Worm (Caenorhabditis elegans) whole organism, L4 larva: ENCODE measurements around the gene E02H1.1.
A peak's percentile ranks its signal among the peaks of the same experiment; 100 is the strongest.

ENCODE experiments used
- D1046.2 ChIP-seq: fragments of 200-800 bp; sonication (Bioruptor generic); IDR thresholded peaks from 2 replicates; pipeline ENCODE4 v1.3.6; 2022; ENCODE audit warnings: missing genetic modification characterization, missing compliant biosample characterization
- F10B5.3 ChIP-seq: sonication (generic microtip); optimal IDR thresholded peaks from 2 replicates; lab custom pipeline; 2016; ENCODE audit warnings: mild to moderate bottlenecking, missing genetic modification characterization, missing compliant biosample characterization
- F49E8.2 ChIP-seq: sonication (generic microtip); optimal IDR thresholded peaks from 2 replicates; lab custom pipeline; 2016; ENCODE audit warnings: missing compliant biosample characterization, mild to moderate bottlenecking, missing genetic modification characterization, borderline replicate concordance
- T20F7.1 ChIP-seq: fragments of 200-800 bp; sonication (Bioruptor generic); optimal IDR thresholded peaks from 2 replicates; lab custom pipeline; 2018; ENCODE audit warnings: mild to moderate bottlenecking, missing genetic modification characterization, missing compliant biosample characterization
- T26A8.4 ChIP-seq: fragments of 200-800 bp; sonication (Bioruptor generic); IDR thresholded peaks from 2 replicates; pipeline ENCODE4 v1.3.6; 2022; ENCODE audit warnings: missing genetic modification characterization, missing compliant biosample characterization
- Y105C5A.15 ChIP-seq: fragments of 200-800 bp; sonication (Bioruptor generic); IDR thresholded peaks from 2 replicates; pipeline ENCODE4 v1.3.6; 2022; ENCODE audit warnings: missing genetic modification characterization, missing compliant biosample characterization
- Y5F2A.4 ChIP-seq: fragments of 200-800 bp; sonication (Bioruptor generic); optimal IDR thresholded peaks from 2 replicates; lab custom pipeline; 2018; ENCODE audit warnings: mild to moderate bottlenecking, missing genetic modification characterization, missing compliant biosample characterization
- ceh-28 ChIP-seq: fragments of 150-350 bp; optimal IDR thresholded peaks from 2 replicates; lab custom pipeline; 2014; ENCODE audit warnings: missing biosample characterization, missing genetic modification reagents, missing genetic modification characterization
- ceh-32 ChIP-seq: sonication (generic microtip); optimal IDR thresholded peaks from 2 replicates; lab custom pipeline; 2016; ENCODE audit warnings: mild to moderate bottlenecking, missing genetic modification characterization, missing compliant biosample characterization; ENCODE audit not compliant: poor library complexity
- ceh-62 ChIP-seq: sonication (generic microtip); optimal IDR thresholded peaks from 2 replicates; lab custom pipeline; 2017; ENCODE audit warnings: missing biosample characterization, missing genetic modification characterization
- ceh-82 ChIP-seq: sonication (generic microtip); optimal IDR thresholded peaks from 2 replicates; lab custom pipeline; 2017; ENCODE audit warnings: missing biosample characterization, missing genetic modification characterization
- cey-2 ChIP-seq: sonication (generic microtip); optimal IDR thresholded peaks from 3 replicates; lab custom pipeline; 2017; ENCODE audit warnings: missing genetic modification characterization, mild to moderate bottlenecking, missing compliant biosample characterization, antibody characterized with exemption, borderline replicate concordance; ENCODE audit not compliant: insufficient read depth
- daf-12 ChIP-seq: fragments of 150-350 bp; optimal IDR thresholded peaks from 2 replicates; lab custom pipeline; 2014; ENCODE audit warnings: missing biosample characterization, missing genetic modification reagents, missing genetic modification characterization
- daf-16 ChIP-seq, 3 experiments: sonication (generic microtip); optimal IDR thresholded peaks; 2 replicates each; lab custom pipeline; 2016 to 2017; ENCODE audit warnings: missing genetic modification characterization in 3 of 3, missing genetic modification reagents in 3 of 3, mild to moderate bottlenecking in 2 of 3, missing compliant biosample characterization in 2 of 3, missing biosample characterization in 1 of 3, moderate library complexity in 1 of 3
- daf-8 ChIP-seq: fragments of 200-800 bp; sonication (Bioruptor generic); IDR thresholded peaks from 2 replicates; pipeline ENCODE4 v1.3.6; 2022; ENCODE audit warnings: missing genetic modification characterization, missing compliant biosample characterization
- dmd-6 ChIP-seq: fragments of 200-800 bp; sonication (Bioruptor generic); IDR thresholded peaks from 2 replicates; pipeline ENCODE4 v1.3.6; 2022; ENCODE audit warnings: missing genetic modification reagents, missing genetic modification characterization, missing compliant biosample characterization
- dmd-9 ChIP-seq: fragments of 200-800 bp; sonication (Bioruptor generic); IDR thresholded peaks from 2 replicates; pipeline ENCODE4 v1.3.6; 2022; ENCODE audit warnings: missing genetic modification reagents, missing genetic modification characterization, missing compliant biosample characterization
- dpl-1 ChIP-seq: fragments of 150-350 bp; optimal IDR thresholded peaks from 2 replicates; lab custom pipeline; 2014; ENCODE audit warnings: missing biosample characterization, missing genetic modification reagents, missing genetic modification characterization
- egl-43 ChIP-seq: fragments of 200-800 bp; sonication (Bioruptor generic); IDR thresholded peaks from 2 replicates; pipeline ENCODE4 v1.3.6; 2022; ENCODE audit warnings: missing genetic modification reagents, missing genetic modification characterization, missing compliant biosample characterization
- fkh-10 ChIP-seq: fragments of 150-350 bp; optimal IDR thresholded peaks from 2 replicates; lab custom pipeline; 2014; ENCODE audit warnings: missing biosample characterization, missing genetic modification reagents, missing genetic modification characterization
- hlh-11 ChIP-seq: fragments of 200-800 bp; sonication (Bioruptor generic); optimal IDR thresholded peaks from 2 replicates; lab custom pipeline; 2018; ENCODE audit warnings: mild to moderate bottlenecking, missing genetic modification characterization, missing compliant biosample characterization
- hlh-30 ChIP-seq: sonication (generic microtip); optimal IDR thresholded peaks from 2 replicates; lab custom pipeline; 2017; ENCODE audit warnings: antibody characterized with exemption, mild to moderate bottlenecking, missing genetic modification characterization, missing compliant biosample characterization; ENCODE audit not compliant: insufficient read depth
- jun-1 ChIP-seq: fragments of 150-350 bp; optimal IDR thresholded peaks from 2 replicates; lab custom pipeline; 2014; ENCODE audit warnings: missing biosample characterization, missing genetic modification reagents, missing genetic modification characterization
- lim-7 ChIP-seq: fragments of 200-800 bp; sonication (Bioruptor generic); IDR thresholded peaks from 2 replicates; pipeline ENCODE4 v1.3.6; 2022; ENCODE audit warnings: missing genetic modification characterization, missing compliant biosample characterization
- lin-1 ChIP-seq: fragments of 200-800 bp; sonication (Bioruptor generic); IDR thresholded peaks from 2 replicates; pipeline ENCODE4 v1.3.6; 2022; ENCODE audit warnings: missing genetic modification reagents, missing genetic modification characterization, missing compliant biosample characterization
- lin-29 ChIP-seq: fragments of 200-800 bp; sonication (Bioruptor generic); IDR thresholded peaks from 2 replicates; pipeline ENCODE4 v1.3.6; 2022; ENCODE audit warnings: missing genetic modification reagents, missing genetic modification characterization, missing compliant biosample characterization
- lsy-2 ChIP-seq, 2 experiments: fragments of 150-350 bp in 1 of 2; sonication (generic microtip) in 1 of 2; optimal IDR thresholded peaks; 2 replicates each; lab custom pipeline; 2014 to 2017; ENCODE audit warnings: missing biosample characterization in 2 of 2, missing genetic modification characterization in 2 of 2
- mdl-1 ChIP-seq, 2 experiments: fragments of 150-350 bp in 1 of 2; sonication (generic microtip) in 1 of 2; optimal IDR thresholded peaks; 2 replicates each; lab custom pipeline; 2014 to 2017; ENCODE audit warnings: missing biosample characterization in 2 of 2, missing genetic modification characterization in 2 of 2
- mdt-29 ChIP-seq: fragments of 200-800 bp; sonication (Bioruptor generic); IDR thresholded peaks from 2 replicates; pipeline ENCODE4 v1.3.6; 2022; ENCODE audit warnings: missing genetic modification reagents, missing genetic modification characterization, missing compliant biosample characterization
- mep-1 ChIP-seq: fragments of 150-350 bp; sonication (generic microtip); optimal IDR thresholded peaks from 3 replicates; lab custom pipeline; 2014; ENCODE audit warnings: missing biosample characterization, missing genetic modification characterization
- mes-2 ChIP-seq: sonication (generic microtip); optimal IDR thresholded peaks from 2 replicates; lab custom pipeline; 2016; ENCODE audit warnings: missing genotype, mild to moderate bottlenecking, missing genetic modification characterization, missing compliant biosample characterization; ENCODE audit not compliant: poor library complexity, severe bottlenecking
- mxl-2 ChIP-seq: fragments of 200-800 bp; sonication (Bioruptor generic); conservative IDR thresholded peaks from 2 replicates; pipeline ENCODE4 v1.3.6; 2022; ENCODE audit warnings: missing genetic modification reagents, missing genetic modification characterization, missing compliant biosample characterization
- nhr-10 ChIP-seq: fragments of 150-350 bp; optimal IDR thresholded peaks from 2 replicates; lab custom pipeline; 2014; ENCODE audit warnings: missing biosample characterization, missing genetic modification characterization
- nhr-42 ChIP-seq: fragments of 200-800 bp; sonication (Bioruptor generic); IDR thresholded peaks from 2 replicates; pipeline ENCODE4 v1.3.6; 2022; ENCODE audit warnings: missing genetic modification characterization, missing compliant biosample characterization
- pha-4 ChIP-seq, 2 experiments: fragments of 150-350 bp in 1 of 2; fragments of 200-800 bp in 1 of 2; sonication (Bioruptor generic) in 1 of 2; IDR thresholded peaks in 1 of 2; optimal IDR thresholded peaks in 1 of 2; 2 replicates each; pipeline versions ENCODE4 v1.3.6 to Lab custom; 2014 to 2022; ENCODE audit warnings: missing genetic modification characterization in 2 of 2, missing genetic modification reagents in 2 of 2, missing biosample characterization in 1 of 2, missing compliant biosample characterization in 1 of 2
- pqm-1 ChIP-seq: sonication (generic microtip); optimal IDR thresholded peaks from 2 replicates; lab custom pipeline; 2017; ENCODE audit warnings: missing biosample characterization, missing genetic modification characterization
- saeg-2 ChIP-seq: fragments of 200-800 bp; sonication (Bioruptor generic); IDR thresholded peaks from 2 replicates; pipeline ENCODE4 v1.3.6; 2022; ENCODE audit warnings: missing genetic modification reagents, missing genetic modification characterization, missing compliant biosample characterization
- snpc-1.2 ChIP-seq: fragments of 200-800 bp; sonication (Bioruptor generic); IDR thresholded peaks from 2 replicates; pipeline ENCODE4 v1.3.6; 2022; ENCODE audit warnings: missing genetic modification reagents, missing genetic modification characterization, missing compliant biosample characterization
- snpc-4 ChIP-seq: fragments of 150-350 bp; optimal IDR thresholded peaks from 2 replicates; lab custom pipeline; 2014; ENCODE audit warnings: missing biosample characterization, missing genetic modification characterization
- spr-3 ChIP-seq: fragments of 200-800 bp; sonication (Bioruptor generic); optimal IDR thresholded peaks from 2 replicates; lab custom pipeline; 2018; ENCODE audit warnings: mild to moderate bottlenecking, missing genetic modification characterization, missing compliant biosample characterization
- tag-97 ChIP-seq: fragments of 200-800 bp; sonication (Bioruptor generic); IDR thresholded peaks from 2 replicates; pipeline ENCODE4 v1.3.6; 2022; ENCODE audit warnings: missing genetic modification characterization, missing compliant biosample characterization
- tra-1 ChIP-seq: fragments of 200-800 bp; sonication (Bioruptor generic); IDR thresholded peaks from 2 replicates; pipeline ENCODE4 v1.3.6; 2022; ENCODE audit warnings: missing genetic modification reagents, missing genetic modification characterization, missing compliant biosample characterization
- unc-130 ChIP-seq: sonication (generic microtip); optimal IDR thresholded peaks from 2 replicates; lab custom pipeline; 2016; ENCODE audit warnings: missing genetic modification reagents, missing genetic modification characterization, missing compliant biosample characterization
- unc-62 ChIP-seq, 3 experiments: fragments of 150-350 bp in 1 of 3; sonication (generic microtip); optimal IDR thresholded peaks in 2 of 3; peaks in 1 of 3; 1 replicate in 1 of 3; 2 replicates in 2 of 3; lab custom pipeline; 2014 to 2017; ENCODE audit warnings: missing biosample characterization in 3 of 3, missing genetic modification characterization in 3 of 3, missing genetic modification reagents in 3 of 3, missing genotype in 1 of 3
- vab-7 ChIP-seq: fragments of 200-800 bp; sonication (Bioruptor generic); IDR thresholded peaks from 2 replicates; pipeline ENCODE4 v1.3.6; 2022; ENCODE audit warnings: missing genetic modification reagents, missing genetic modification characterization, missing compliant biosample characterization
- zag-1 ChIP-seq: fragments of 150-350 bp; optimal IDR thresholded peaks from 2 replicates; lab custom pipeline; 2014; ENCODE audit warnings: missing biosample characterization, missing genetic modification characterization
- zfp-3 ChIP-seq: fragments of 200-800 bp; sonication (Bioruptor generic); conservative IDR thresholded peaks from 2 replicates; pipeline ENCODE4 v1.3.6; 2022; ENCODE audit warnings: missing genetic modification reagents, missing genetic modification characterization, missing compliant biosample characterization
- zip-11 ChIP-seq: fragments of 200-800 bp; sonication (Bioruptor generic); IDR thresholded peaks from 2 replicates; pipeline ENCODE4 v1.3.6; 2022; ENCODE audit warnings: missing genetic modification characterization, missing compliant biosample characterization

Gene E02H1.1

ce11 chrII:9566045-9566444 lies 24.9 kb downstream of the E02H1.1 start (continued):
- TF ChIP-seq zip-11 (GFP tag; lab: Robert Waterston, UW) (0 out of 2 replicates have a peak, but pooled peaks have one; percentile 42), ceh-32 (tag; lab: Kevin White, UChicago) (no peak), T26A8.4 (peak; percentile 65; the same call in 1 of the 2 replicates), T20F7.1 (GFP tag; lab: Kevin White, UChicago) (peak; percentile 78), Y5F2A.4 (GFP tag; lab: Kevin White, UChicago) (no peak), pha-4 (GFP tag; IDR thresholded peaks at IDR 0.05; lab: Robert Waterston, UW) (peak; percentile 88; the same call in 1 of the 2 replicates), pha-4 (tag; optimal IDR thresholded peaks at IDR 0.05; lab: Kevin White, UChicago) (no peak), fkh-10 (GFP tag; lab: Kevin White, UChicago) (no peak), F10B5.3 (no peak), tag-97 (GFP tag; lab: Robert Waterston, UW) (no peak), F49E8.2 (tag; lab: Kevin White, UChicago) (peak; percentile 1), mdt-29 (GFP tag; lab: Robert Waterston, UW) (peak; percentile 68; the same call in 1 of the 2 replicates), daf-8 (GFP tag; lab: Robert Waterston, UW) (no peak), vab-7 (GFP tag; lab: Robert Waterston, UW) (peak; percentile 92), lsy-2 (tag; optimal IDR thresholded peaks at IDR 0.05; lab: Kevin White, UChicago) (peak in 1 of 2 experiments; percentile 29), nhr-42 (no peak), daf-12 (no peak), snpc-1.2 (GFP tag; lab: Robert Waterston, UW) (peak; percentile 73), egl-43 (GFP tag; lab: Robert Waterston, UW) (peak; percentile 96), ceh-28 (no peak), Y105C5A.15 (peak; percentile 79; the same call in 1 of the 2 replicates), jun-1 (tag; lab: Kevin White, UChicago) (no peak), zag-1 (tag; lab: Kevin White, UChicago) (no peak), zfp-3 (GFP tag; lab: Robert Waterston, UW) (peak; percentile 49; the same call in 1 of the 2 replicates), saeg-2 (GFP tag; lab: Robert Waterston, UW) (0 out of 2 replicates have a peak, but pooled peaks have one; percentile 46), unc-62 (GFP tag; optimal IDR thresholded peaks at IDR 0.05 in 1 of 2; lab: Kevin White, UChicago) (no peak), unc-62 (tag; optimal IDR thresholded peaks at IDR 0.05; lab: Kevin White, UChicago) (no peak), lin-29 (GFP tag; lab: Robert Waterston, UW) (0 out of 2 replicates have a peak, but pooled peaks have one; percentile 27), tra-1 (GFP tag; lab: Robert Waterston, UW) (peak; percentile 91), mes-2 (tag; lab: Kevin White, UChicago) (peak; percentile 73), ceh-82 (no peak), dmd-6 (GFP tag; lab: Robert Waterston, UW) (peak; percentile 67), unc-130 (GFP tag; lab: Kevin White, UChicago) (peak; percentile 63), lim-7 (peak; percentile 97), mxl-2 (peak; percentile 69; the same call in 1 of the 2 replicates), daf-16 (GFP tag; optimal IDR thresholded peaks at IDR 0.05; lab: Kevin White, UChicago) (peak in 1 of 2 experiments; percentile 79), daf-16 (tag; optimal IDR thresholded peaks at IDR 0.05; lab: Kevin White, UChicago) (peak; percentile 45), snpc-4 (tag; lab: Kevin White, UChicago) (no peak), nhr-10 (no peak), mdl-1 (tag; optimal IDR thresholded peaks at IDR 0.05; lab: Kevin White, UChicago) (no peak), lin-1 (GFP tag; lab: Robert Waterston, UW) (peak; percentile 83), ceh-62 (tag; lab: Kevin White, UChicago) (no peak), pqm-1 (tag; lab: Kevin White, UChicago) (no peak), D1046.2 (peak; percentile 85), dmd-9 (peak; percentile 57; the same call in 1 of the 2 replicates), dpl-1 (GFP tag; lab: Kevin White, UChicago) (peak; percentile 20), mep-1 (tag; lab: Kevin White, UChicago) (peak; percentile 64), cey-2 (no peak), spr-3 (GFP tag; lab: Kevin White, UChicago) (peak; percentile 71), hlh-11 (tag; lab: Kevin White, UChicago) (peak; percentile 72), hlh-30 (tag; lab: Kevin White, UChicago) (peak; percentile 54)
